Worm (Caenorhabditis elegans) whole organism, midembryonic: ENCODE results near the gene drd-50.

Source experiments
- flt-1 ChIP-seq: fragments of 200-800 bp; sonication (Bioruptor generic); IDR thresholded peaks from 2 replicates; pipeline ENCODE4 v1.3.6; 2022; ENCODE audit warnings: missing genetic modification characterization, missing compliant biosample characterization
- klf-2 ChIP-seq: fragments of 200-800 bp; sonication (Bioruptor generic); conservative IDR thresholded peaks from 2 replicates; pipeline ENCODE4 v1.3.6; 2022; ENCODE audit warnings: missing genetic modification reagents, missing genetic modification characterization, missing compliant biosample characterization

- no peak for TF ChIP-seq klf-2 (GFP tag; lab: Robert Waterston, UW)
- no peak for TF ChIP-seq flt-1 (GFP tag; lab: Robert Waterston, UW)
These were observed 32.5 kb upstream of the drd-50 start for ce11 chrIV:4085022-4085421.
